Worm (Caenorhabditis elegans) whole organism, L3 larva: ENCODE results near the gene C03H5.4.

Source experiments
- lin-15B ChIP-seq: fragments of 150-350 bp; optimal IDR thresholded peaks from 2 replicates; lab custom pipeline; 2014; ENCODE audit warnings: missing biosample characterization, missing genetic modification characterization
- pqm-1 ChIP-seq: fragments of 150-350 bp; optimal IDR thresholded peaks from 2 replicates; lab custom pipeline; 2017; ENCODE audit warnings: missing biosample characterization, missing genetic modification characterization, inconsistent platforms

DNA sequence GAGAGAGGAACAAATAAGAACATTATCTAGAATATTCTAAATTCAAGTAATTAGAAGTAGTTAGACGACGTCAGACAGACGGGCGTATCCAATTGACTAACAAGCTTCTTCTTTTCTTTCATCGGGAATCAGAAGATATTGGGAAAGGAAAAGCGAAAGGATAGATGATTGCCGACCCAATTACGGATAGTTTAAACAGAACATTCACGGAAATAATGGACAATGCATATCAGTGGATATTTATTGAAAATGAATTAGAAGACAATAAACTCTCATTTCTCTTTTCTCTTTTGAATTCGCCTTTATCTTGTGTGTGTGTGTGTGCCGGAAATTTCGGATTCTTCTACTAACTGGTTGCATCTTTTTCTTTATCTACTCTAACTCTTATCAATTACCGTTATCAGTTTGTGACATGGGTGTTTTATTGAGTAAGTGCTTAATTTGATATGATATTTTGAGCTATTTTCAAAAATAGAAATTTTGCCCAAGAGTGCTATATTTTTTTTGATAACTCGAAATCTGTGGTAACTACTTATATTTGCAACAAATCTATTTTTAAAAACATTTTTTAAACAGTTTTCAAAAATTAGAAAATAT is 41.1 kb upstream of the C03H5.4 start:
- no peak for TF ChIP-seq lin-15B (tag; lab: Kevin White, UChicago)
- no peak for TF ChIP-seq pqm-1 (tag; lab: Kevin White, UChicago)
